Fruit fly (Drosophila melanogaster): ENCODE results near the gene CG12493.

- TF ChIP-seq Hr38 (GFP tag; optimal IDR thresholded peaks at IDR 0.05): no peak
- TF ChIP-seq CG7368 (GFP tag; optimal IDR thresholded peaks at IDR 0.05): no peak
Measured at dm6 chr3L:4708536-4708935, 45.0 kb downstream of the CG12493 start.
